Worm (Caenorhabditis elegans) whole organism, late embryonic: Measurements from ENCODE around the gene ckb-2.

Source experiments
- F13H6.1 ChIP-seq: sonication (generic microtip); optimal IDR thresholded peaks from 2 replicates; lab custom pipeline; 2016; ENCODE audit warnings: missing genetic modification characterization, missing compliant biosample characterization
- K02D7.2 ChIP-seq: sonication (generic microtip); optimal IDR thresholded peaks from 2 replicates; lab custom pipeline; 2017; ENCODE audit warnings: mild to moderate bottlenecking, missing genetic modification characterization, missing compliant biosample characterization
- ama-1 ChIP-seq: fragments of 150-350 bp; optimal IDR thresholded peaks from 2 replicates; lab custom pipeline; 2014
- ceh-45 ChIP-seq: fragments of 200-800 bp; sonication (Bioruptor generic); IDR thresholded peaks from 2 replicates; pipeline ENCODE4 v1.3.6; 2022; ENCODE audit warnings: missing genetic modification reagents, missing genetic modification characterization, missing compliant biosample characterization
- dmd-4 ChIP-seq: sonication (generic microtip); optimal IDR thresholded peaks from 2 replicates; lab custom pipeline; 2016; ENCODE audit warnings: borderline replicate concordance, missing genetic modification characterization, missing compliant biosample characterization
- elt-2 ChIP-seq: sonication (generic microtip); optimal IDR thresholded peaks from 2 replicates; lab custom pipeline; 2016; ENCODE audit warnings: missing genetic modification reagents, missing genetic modification characterization, missing compliant biosample characterization
- nfya-1 ChIP-seq: sonication (generic microtip); optimal IDR thresholded peaks from 2 replicates; lab custom pipeline; 2017; ENCODE audit warnings: missing genetic modification characterization, mild to moderate bottlenecking, missing compliant biosample characterization, antibody characterized with exemption, moderate library complexity
- nhr-11 ChIP-seq: fragments of 150-350 bp; optimal IDR thresholded peaks from 2 replicates; lab custom pipeline; 2014; ENCODE audit warnings: missing biosample characterization, missing genetic modification characterization
- pat-9 ChIP-seq: fragments of 200-800 bp; sonication (Bioruptor generic); optimal IDR thresholded peaks from 2 replicates; lab custom pipeline; 2018; ENCODE audit warnings: mild to moderate bottlenecking, missing genetic modification characterization, moderate library complexity, missing compliant biosample characterization
- pqm-1 ChIP-seq: sonication (generic microtip); optimal IDR thresholded peaks from 2 replicates; lab custom pipeline; 2016; ENCODE audit warnings: missing genetic modification characterization, missing compliant biosample characterization
- sdc-2 ChIP-seq: sonication (generic microtip); optimal IDR thresholded peaks from 2 replicates; lab custom pipeline; 2016; ENCODE audit warnings: missing genotype, missing genetic modification characterization, missing compliant biosample characterization
- sox-2 ChIP-seq: fragments of 200-800 bp; sonication (Bioruptor generic); IDR thresholded peaks from 2 replicates; pipeline ENCODE4 v1.3.6; 2022; ENCODE audit warnings: missing genetic modification reagents, missing genetic modification characterization, missing compliant biosample characterization
- sox-4 ChIP-seq: sonication (generic microtip); optimal IDR thresholded peaks from 2 replicates; lab custom pipeline; 2017; ENCODE audit warnings: mild to moderate bottlenecking, missing genetic modification characterization, inconsistent platforms, missing compliant biosample characterization
- unc-55 ChIP-seq: sonication (generic microtip); optimal IDR thresholded peaks from 2 replicates; lab custom pipeline; 2017; ENCODE audit warnings: missing biosample characterization, missing genetic modification reagents, missing genetic modification characterization

DNA sequence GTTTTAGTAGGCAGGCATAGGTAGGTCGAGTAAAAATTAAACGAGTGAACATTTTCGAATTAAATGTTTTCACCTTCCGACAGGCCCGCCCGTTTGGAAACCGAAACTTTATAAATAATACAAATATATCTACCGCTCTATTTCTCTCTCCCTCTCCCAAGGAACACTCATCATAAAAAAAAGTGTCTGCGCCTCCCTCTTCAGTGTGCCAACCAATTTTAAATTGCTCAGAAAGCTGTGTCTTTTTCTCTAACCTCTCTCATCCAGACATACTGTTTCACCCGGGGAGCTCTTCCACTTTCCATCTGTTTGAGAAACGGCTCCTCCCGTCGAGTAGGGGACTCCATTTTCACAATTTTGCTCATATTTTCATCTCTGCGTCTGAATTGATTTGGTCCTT lies 44.6 kb upstream of the ckb-2 start:
- TF ChIP-seq unc-55 (GFP tag; lab: Kevin White, UChicago) (no peak), pqm-1 (tag; lab: Kevin White, UChicago) (no peak), nfya-1 (tag; lab: Kevin White, UChicago) (peak; percentile 8), sox-4 (no peak), sox-2 (no peak), F13H6.1 (tag; lab: Kevin White, UChicago) (no peak), nhr-11 (tag; lab: Kevin White, UChicago) (no peak), elt-2 (tag; lab: Kevin White, UChicago) (no peak), ceh-45 (GFP tag; lab: Robert Waterston, UW) (no peak), pat-9 (no peak), ama-1 (no peak), dmd-4 (tag; lab: Kevin White, UChicago) (no peak), sdc-2 (no peak), K02D7.2 (tag; lab: Kevin White, UChicago) (no peak)
